Fruit fly (Drosophila melanogaster): ENCODE data around the gene CG7131.

dm6 chr3R:18288677-18289076, at the start of gene CG7131:
- TF ChIP-seq Myc (optimal IDR thresholded peaks at IDR 0.05) (no peak), psq (GFP tag; optimal IDR thresholded peaks at IDR 0.05) (no peak), rgr (GFP tag; optimal IDR thresholded peaks at IDR 0.05) (no peak), dsf (GFP tag; optimal IDR thresholded peaks at IDR 0.05; ENCODE audit: borderline replicate concordance) (no peak), fru (GFP tag; optimal IDR thresholded peaks at IDR 0.05) (no peak)

Measured in whole organism, wandering third instar larva.